Worm (Caenorhabditis elegans) whole organism, L2 larva: ENCODE data around the gene asp-16.

Source experiments
- dmd-4 ChIP-seq: sonication (generic microtip); optimal IDR thresholded peaks from 2 replicates; lab custom pipeline; 2017; ENCODE audit warnings: missing biosample characterization, missing genetic modification characterization
- lin-39 ChIP-seq: fragments of 150-350 bp; optimal IDR thresholded peaks from 2 replicates; lab custom pipeline; 2014; ENCODE audit warnings: missing biosample characterization, missing genetic modification reagents, missing genetic modification characterization
- nhr-77 ChIP-seq: fragments of 150-350 bp; optimal IDR thresholded peaks from 2 replicates; lab custom pipeline; 2014; ENCODE audit warnings: missing biosample characterization, missing genetic modification characterization
- sma-3 ChIP-seq: sonication (generic microtip); optimal IDR thresholded peaks from 2 replicates; lab custom pipeline; 2016; ENCODE audit warnings: missing genetic modification reagents, missing genetic modification characterization, missing compliant biosample characterization
- ztf-11 ChIP-seq: sonication (generic microtip); optimal IDR thresholded peaks from 2 replicates; lab custom pipeline; 2017; ENCODE audit warnings: missing biosample characterization, missing genetic modification characterization

DNA sequence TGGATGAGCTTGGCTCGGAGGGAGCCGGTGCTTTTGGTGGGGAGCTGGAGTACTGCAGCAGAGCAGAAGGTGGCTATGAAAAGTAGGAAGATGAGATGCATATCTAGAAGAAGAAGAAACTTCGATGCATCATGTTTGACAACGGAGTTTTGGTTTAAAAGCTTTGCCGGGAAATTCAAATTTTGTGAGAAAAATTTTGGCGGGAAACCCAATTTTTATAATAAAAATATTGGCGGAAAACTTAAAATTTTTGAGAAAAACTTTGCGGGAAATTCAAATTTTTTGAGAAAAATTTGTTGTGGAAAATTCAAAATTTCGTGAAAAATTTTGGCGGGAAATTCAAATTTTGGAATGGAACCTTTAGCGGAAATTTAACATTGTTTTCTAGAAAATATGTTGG is 2.3 kb upstream of the asp-16 start, which contains the start of gene asp-15:
- TF ChIP-seq sma-3 (GFP tag; lab: Kevin White, UChicago) (no peak), ztf-11 (no peak), nhr-77 (tag; lab: Kevin White, UChicago) (no peak), dmd-4 (tag; lab: Kevin White, UChicago) (no peak), lin-39 (tag; lab: Kevin White, UChicago) (no peak)
